Worm (Caenorhabditis elegans) whole organism, L4/young adult: ENCODE measurements around the gene Y43E12A.3.
A peak's percentile ranks its signal among the peaks of the same experiment; 100 is the strongest.

ENCODE experiments used
- W03F9.2 ChIP-seq: fragments of 150-350 bp; optimal IDR thresholded peaks from 2 replicates; lab custom pipeline; 2014; ENCODE audit warnings: missing biosample characterization, missing genetic modification characterization
- dao-5 ChIP-seq: sonication (generic microtip); optimal IDR thresholded peaks from 2 replicates; lab custom pipeline; 2016; ENCODE audit warnings: missing genotype, missing genetic modification characterization, moderate library complexity, missing compliant biosample characterization
- him-1 ChIP-seq: sonication (generic microtip); optimal IDR thresholded peaks from 2 replicates; lab custom pipeline; 2016; ENCODE audit warnings: missing genotype, missing genetic modification reagents, missing genetic modification characterization, missing compliant biosample characterization

ce11 chrIV:11019962-11020550 lies 32.4 kb downstream of the Y43E12A.3 start, which contains the start of gene F13H10.8:
- no peak for TF ChIP-seq dao-5 (tag; lab: Kevin White, UChicago)
- TF ChIP-seq him-1 (tag; lab: Kevin White, UChicago) = no peak
- peak; percentile 61 for TF ChIP-seq W03F9.2 (tag; lab: Kevin White, UChicago)
